Worm (Caenorhabditis elegans): ENCODE results near the gene srr-7.

DNA sequence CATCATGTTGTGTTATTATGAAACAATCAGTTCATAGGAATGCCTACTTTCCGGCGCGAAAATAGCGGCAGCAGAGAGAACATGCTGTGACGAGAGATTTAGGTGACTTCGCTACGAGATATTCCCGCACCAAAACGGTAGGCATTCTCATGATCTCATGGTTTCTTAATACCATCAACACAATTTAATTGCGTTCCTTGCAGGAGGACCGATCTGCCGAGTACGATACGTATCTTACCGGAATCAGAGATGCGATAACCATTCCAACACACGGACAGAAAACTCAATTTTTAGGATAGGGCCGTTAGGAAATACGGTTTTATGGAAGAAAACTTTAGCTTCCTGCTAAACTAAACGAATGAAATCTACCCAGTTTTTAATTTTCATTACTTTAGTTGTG lies 20.7 kb downstream of the srr-7 start, which contains the start of gene T09F5.1:
- TF ChIP-seq nhr-77 (tag; optimal IDR thresholded peaks at IDR 0.05): no peak
- TF ChIP-seq pha-4 (GFP tag; IDR thresholded peaks at IDR 0.05): no peak
- no peak for TF ChIP-seq pha-4 (tag; optimal IDR thresholded peaks at IDR 0.05)
- TF ChIP-seq mep-1 (tag; optimal IDR thresholded peaks at IDR 0.05): no peak

Data from whole organism, L4 larva.